Worm (Caenorhabditis elegans) whole organism, late embryonic: ENCODE data around the gene tsen-2.

ENCODE experiments used
- C08G9.2 ChIP-seq: sonication (generic microtip); optimal IDR thresholded peaks from 2 replicates; lab custom pipeline; 2016; ENCODE audit warnings: mild to moderate bottlenecking, missing genetic modification characterization, moderate library complexity, missing compliant biosample characterization
- C38D4.7 ChIP-seq: fragments of 200-800 bp; sonication (Bioruptor generic); optimal IDR thresholded peaks from 2 replicates; lab custom pipeline; 2018; ENCODE audit warnings: mild to moderate bottlenecking, missing genetic modification characterization, moderate library complexity, missing compliant biosample characterization
- F13H6.1 ChIP-seq: sonication (generic microtip); optimal IDR thresholded peaks from 2 replicates; lab custom pipeline; 2016; ENCODE audit warnings: missing genetic modification characterization, missing compliant biosample characterization
- K09A11.1 ChIP-seq: sonication (generic microtip); optimal IDR thresholded peaks from 2 replicates; lab custom pipeline; 2017; ENCODE audit warnings: antibody characterized with exemption, mild to moderate bottlenecking, missing genetic modification characterization, missing compliant biosample characterization; ENCODE audit not compliant: insufficient read depth
- T23F11.4 ChIP-seq: fragments of 200-800 bp; sonication (Bioruptor generic); optimal IDR thresholded peaks from 2 replicates; lab custom pipeline; 2018; ENCODE audit warnings: mild to moderate bottlenecking, missing genetic modification characterization, missing compliant biosample characterization
- Y22D7AL.16 ChIP-seq: sonication (generic microtip); optimal IDR thresholded peaks from 2 replicates; lab custom pipeline; 2016; ENCODE audit warnings: missing genetic modification characterization, missing compliant biosample characterization
- ahr-1 ChIP-seq: sonication (generic microtip); optimal IDR thresholded peaks from 2 replicates; lab custom pipeline; 2016; ENCODE audit warnings: missing genetic modification characterization, missing compliant biosample characterization
- ceh-14 ChIP-seq: sonication (generic microtip); optimal IDR thresholded peaks from 2 replicates; lab custom pipeline; 2016; ENCODE audit warnings: missing genotype, missing genetic modification characterization, missing compliant biosample characterization
- ceh-48 ChIP-seq: sonication (generic microtip); optimal IDR thresholded peaks from 2 replicates; lab custom pipeline; 2016; ENCODE audit warnings: missing genetic modification characterization, inconsistent platforms, missing compliant biosample characterization
- ceh-9 ChIP-seq: sonication (generic microtip); optimal IDR thresholded peaks from 2 replicates; lab custom pipeline; 2016; ENCODE audit warnings: mild to moderate bottlenecking, missing genetic modification characterization, inconsistent platforms, missing compliant biosample characterization
- che-1 ChIP-seq: sonication (generic microtip); optimal IDR thresholded peaks from 2 replicates; lab custom pipeline; 2016; ENCODE audit warnings: mild to moderate bottlenecking, missing genetic modification characterization, missing compliant biosample characterization
- elt-2 ChIP-seq: sonication (generic microtip); optimal IDR thresholded peaks from 2 replicates; lab custom pipeline; 2016; ENCODE audit warnings: missing genetic modification reagents, missing genetic modification characterization, missing compliant biosample characterization
- eyg-1 ChIP-seq: sonication (generic microtip); optimal IDR thresholded peaks from 2 replicates; lab custom pipeline; 2016; ENCODE audit warnings: missing genotype, missing genetic modification characterization, missing compliant biosample characterization
- fkh-6 ChIP-seq: sonication (generic microtip); optimal IDR thresholded peaks from 2 replicates; lab custom pipeline; 2016; ENCODE audit warnings: missing genetic modification characterization, missing compliant biosample characterization
- lin-11 ChIP-seq: fragments of 200-800 bp; sonication (Bioruptor generic); optimal IDR thresholded peaks from 2 replicates; lab custom pipeline; 2018; ENCODE audit warnings: mild to moderate bottlenecking, missing genetic modification characterization, missing compliant biosample characterization
- nfya-1 ChIP-seq: sonication (generic microtip); optimal IDR thresholded peaks from 2 replicates; lab custom pipeline; 2017; ENCODE audit warnings: missing genetic modification characterization, mild to moderate bottlenecking, missing compliant biosample characterization, antibody characterized with exemption, moderate library complexity
- npax-4 ChIP-seq: sonication (generic microtip); optimal IDR thresholded peaks from 2 replicates; lab custom pipeline; 2016; ENCODE audit warnings: missing genetic modification characterization, missing compliant biosample characterization
- odd-2 ChIP-seq: sonication (generic microtip); optimal IDR thresholded peaks from 2 replicates; lab custom pipeline; 2017; ENCODE audit warnings: antibody characterized with exemption, mild to moderate bottlenecking, missing genetic modification characterization, missing compliant biosample characterization
- pqm-1 ChIP-seq: sonication (generic microtip); optimal IDR thresholded peaks from 2 replicates; lab custom pipeline; 2016; ENCODE audit warnings: missing genetic modification characterization, missing compliant biosample characterization
- pros-1 ChIP-seq: fragments of 150-350 bp; optimal IDR thresholded peaks from 2 replicates; lab custom pipeline; 2014; ENCODE audit warnings: missing biosample characterization, missing genetic modification reagents, missing genetic modification characterization
- ref-2 ChIP-seq: sonication (generic microtip); optimal IDR thresholded peaks from 2 replicates; lab custom pipeline; 2016; ENCODE audit warnings: missing genetic modification characterization, missing compliant biosample characterization
- rnt-1 ChIP-seq: sonication (generic microtip); optimal IDR thresholded peaks from 2 replicates; lab custom pipeline; 2016; ENCODE audit warnings: missing genetic modification characterization, missing compliant biosample characterization
- sox-4 ChIP-seq: sonication (generic microtip); optimal IDR thresholded peaks from 2 replicates; lab custom pipeline; 2017; ENCODE audit warnings: mild to moderate bottlenecking, missing genetic modification characterization, inconsistent platforms, missing compliant biosample characterization
- unc-3 ChIP-seq, 2 experiments: fragments of 200-800 bp in 1 of 2; sonication (Bioruptor generic) in 1 of 2; sonication (generic microtip) in 1 of 2; conservative IDR thresholded peaks in 1 of 2; optimal IDR thresholded peaks in 1 of 2; 2 replicates each; pipeline versions ENCODE4 v1.3.6 to Lab custom; 2016 to 2022; ENCODE audit warnings: missing compliant biosample characterization in 2 of 2, missing genetic modification characterization in 2 of 2, missing genetic modification reagents in 1 of 2
- unc-42 ChIP-seq: sonication (generic microtip); optimal IDR thresholded peaks from 2 replicates; lab custom pipeline; 2016; ENCODE audit warnings: missing genotype, missing genetic modification characterization, missing compliant biosample characterization
- unc-55 ChIP-seq: sonication (generic microtip); optimal IDR thresholded peaks from 2 replicates; lab custom pipeline; 2017; ENCODE audit warnings: missing biosample characterization, missing genetic modification reagents, missing genetic modification characterization
- unc-86 ChIP-seq: sonication (generic microtip); optimal IDR thresholded peaks from 2 replicates; lab custom pipeline; 2016; ENCODE audit warnings: missing genetic modification characterization, missing compliant biosample characterization
- zip-5 ChIP-seq: sonication (generic microtip); optimal IDR thresholded peaks from 2 replicates; lab custom pipeline; 2016; ENCODE audit warnings: missing genetic modification characterization, missing compliant biosample characterization

The tsen-2 gene

DNA sequence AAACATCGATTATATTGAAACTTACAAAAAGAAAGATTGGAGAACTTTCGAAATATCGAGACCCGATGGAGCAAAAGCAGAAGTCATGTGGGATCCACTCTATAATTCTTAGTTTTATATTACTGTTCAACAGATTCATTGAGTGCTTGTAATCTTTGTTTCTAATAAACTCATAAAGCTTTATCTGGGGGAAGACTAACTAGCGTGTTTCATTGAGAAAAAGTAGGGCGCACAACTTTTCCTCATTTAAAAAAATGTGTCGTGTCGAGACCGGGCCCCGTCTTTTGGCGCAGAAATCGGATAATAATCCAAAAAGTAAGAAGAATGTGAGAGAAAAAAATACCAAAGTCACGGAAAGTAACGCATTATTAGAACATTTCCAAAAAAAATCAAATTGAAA, 11.7 kb upstream of the tsen-2 start, which contains the start of gene faah-4:
TSS of gene faah-4 (minus strand) at position 101 of the 400 bp plus-strand sequence.
- TF ChIP-seq pros-1 (tag; lab: Kevin White, UChicago): no peak
- no peak for TF ChIP-seq ceh-9 (tag; lab: Kevin White, UChicago)
- TF ChIP-seq lin-11 (tag; lab: Kevin White, UChicago): no peak
- no peak for TF ChIP-seq sox-4 (tag; lab: Kevin White, UChicago)
- TF ChIP-seq unc-55 (GFP tag; lab: Kevin White, UChicago): no peak
- TF ChIP-seq C38D4.7: no peak
- TF ChIP-seq zip-5: no peak
- TF ChIP-seq, all 69 proteins: peak for 0

DNA sequence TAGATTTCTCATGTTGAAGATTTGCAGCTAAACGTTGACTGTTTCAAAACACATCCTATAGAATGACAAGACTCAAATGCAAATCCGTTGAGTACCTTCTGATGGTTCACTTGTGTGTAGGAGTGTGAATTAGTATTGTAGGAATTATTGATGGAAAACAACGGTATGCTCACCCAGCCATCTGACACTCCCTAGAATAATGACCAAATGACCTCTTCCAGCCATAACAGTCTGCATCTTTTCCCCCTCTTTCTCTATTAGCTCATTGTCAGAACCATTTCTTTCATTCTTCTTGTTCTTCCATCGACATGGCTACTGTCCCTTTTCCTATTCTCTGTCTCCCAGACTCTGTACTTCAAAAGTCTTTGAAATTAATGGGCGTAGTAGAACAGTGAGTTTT, 10.6 kb upstream of the tsen-2 start, which contains the start of gene fbxb-24:
TSS of gene fbxb-24 (plus strand) at position 301 of the 400 bp plus-strand sequence.
- TF ChIP-seq pros-1 (tag; lab: Kevin White, UChicago) (no peak), unc-86 (tag; lab: Kevin White, UChicago) (no peak), sox-4 (tag; lab: Kevin White, UChicago) (no peak), odd-2 (tag; lab: Kevin White, UChicago) (no peak)

DNA sequence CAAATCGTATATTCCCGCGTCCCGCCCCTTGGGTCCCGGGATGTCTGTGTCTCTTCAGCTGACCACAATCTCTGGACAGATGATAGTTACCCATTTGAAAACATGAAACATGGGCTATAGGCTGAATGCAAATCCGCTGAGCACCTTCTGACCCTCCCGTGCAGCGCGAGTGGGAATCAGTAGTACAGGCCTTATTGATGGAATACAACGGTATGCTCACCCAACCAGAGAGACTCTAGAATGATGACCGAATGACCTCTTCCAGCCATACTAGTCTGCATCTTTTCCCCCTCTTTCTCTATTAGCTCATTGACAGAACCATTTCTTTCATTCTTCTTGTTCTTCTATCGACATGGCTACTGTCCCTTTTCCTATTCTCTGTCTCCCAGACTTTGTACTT, 9.1 kb upstream of the tsen-2 start, which contains the start of gene sdz-33:
TSS of gene sdz-33 (plus strand) at position 301 of the 400 bp plus-strand sequence.
- TF ChIP-seq ref-2 (tag; lab: Kevin White, UChicago) (no peak), Y22D7AL.16 (tag; lab: Kevin White, UChicago) (no peak), unc-3 (GFP tag; conservative IDR thresholded peaks at IDR 0.05; lab: Robert Waterston, UW) (no peak), unc-3 (tag; optimal IDR thresholded peaks at IDR 0.05; lab: Kevin White, UChicago) (no peak)

DNA sequence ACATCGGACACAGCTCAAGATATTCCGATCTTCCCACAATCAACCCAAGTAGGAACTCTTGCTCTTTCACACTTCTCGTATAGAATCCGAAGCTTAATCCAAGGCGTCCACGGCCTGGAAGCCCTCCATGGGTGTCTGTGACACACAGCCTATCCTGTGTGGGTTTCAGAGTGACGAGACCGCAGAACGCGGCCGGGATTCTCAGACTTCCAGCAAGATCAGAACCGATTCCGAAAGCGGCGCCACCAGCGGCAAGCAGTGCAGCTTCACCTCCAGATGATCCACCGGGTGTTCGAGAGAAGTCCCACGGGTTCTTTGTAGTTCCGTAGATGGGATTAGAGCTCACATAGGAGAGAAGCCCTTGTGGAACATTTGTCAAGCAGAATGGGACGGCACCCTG, 4.7 kb upstream of the tsen-2 start:
- no peak for TF ChIP-seq eyg-1
- no peak for TF ChIP-seq elt-2 (tag; lab: Kevin White, UChicago)
- TF ChIP-seq F13H6.1 (tag; lab: Kevin White, UChicago): no peak
- TF ChIP-seq unc-42 (tag; lab: Kevin White, UChicago): no peak
- TF ChIP-seq ref-2 (tag; lab: Kevin White, UChicago): no peak
- TF ChIP-seq ceh-48 (tag; lab: Kevin White, UChicago): no peak

DNA sequence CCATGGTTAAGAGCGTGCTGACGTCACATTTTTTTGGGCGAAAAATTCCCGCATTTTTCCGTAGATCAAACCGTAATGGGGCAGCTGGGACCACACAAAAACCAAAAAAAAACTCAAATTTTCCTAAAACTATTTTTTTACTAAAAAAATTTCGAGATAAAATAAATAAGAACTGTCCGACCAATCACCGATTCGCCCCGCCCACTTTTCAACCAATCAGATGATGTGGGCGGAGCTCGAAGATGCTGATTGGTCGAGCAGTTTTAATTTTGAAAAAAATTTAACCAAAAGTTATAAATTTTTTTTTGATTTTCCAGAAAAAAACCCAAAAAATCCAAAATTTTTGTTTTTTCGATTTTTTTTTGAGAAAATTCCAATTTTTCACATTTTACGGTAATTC, 2.0 kb upstream of the tsen-2 start:
- TF ChIP-seq ceh-14 (no peak), ahr-1 (tag; lab: Kevin White, UChicago) (no peak), nfya-1 (tag; lab: Kevin White, UChicago) (peak; percentile 60), npax-4 (tag; lab: Kevin White, UChicago) (no peak)

DNA sequence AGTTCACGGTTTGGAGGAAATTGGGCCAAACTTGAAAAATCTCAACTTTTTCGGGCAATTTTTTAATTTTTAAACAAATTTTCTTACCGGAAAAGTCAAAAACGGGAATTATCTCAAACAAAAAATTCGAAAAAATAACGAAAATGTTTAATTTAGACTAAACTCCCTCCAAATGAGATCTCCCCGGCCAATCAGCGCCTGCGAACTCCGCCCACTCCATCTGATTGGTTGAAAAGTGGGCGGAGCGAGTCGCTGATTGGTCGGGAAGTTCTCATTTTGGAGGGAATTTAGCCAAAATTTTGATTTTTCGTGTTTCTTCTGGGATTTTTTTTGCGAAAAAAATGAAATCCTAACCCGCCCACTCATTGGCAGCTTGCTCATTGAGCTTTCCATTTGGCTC, 1.4 kb downstream of the tsen-2 start:
- TF ChIP-seq nfya-1 (tag; lab: Kevin White, UChicago) (peak; percentile 51), rnt-1 (no peak)

DNA sequence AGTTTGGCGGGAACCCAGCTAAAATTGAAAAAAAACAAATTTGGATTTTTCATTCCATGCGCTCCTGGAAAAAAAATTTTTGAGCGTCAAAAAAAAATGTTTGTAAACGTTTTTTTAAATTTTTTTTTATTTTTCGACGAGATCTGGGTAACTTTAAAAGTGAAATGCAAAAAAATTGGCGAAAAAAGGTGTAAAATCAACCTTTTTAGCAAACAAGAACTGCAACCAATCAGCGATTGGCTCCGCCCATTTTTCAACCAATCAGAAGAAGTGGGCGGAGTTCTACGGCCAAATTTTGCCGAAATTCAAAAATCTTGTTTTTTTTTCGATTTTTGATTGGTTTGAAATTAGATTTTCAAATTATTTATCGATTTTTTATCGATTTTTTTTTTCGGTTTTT, 2.6 kb downstream of the tsen-2 start:
- TF ChIP-seq K09A11.1 (tag; lab: Kevin White, UChicago) (no peak), unc-86 (tag; lab: Kevin White, UChicago) (no peak), lin-11 (tag; lab: Kevin White, UChicago) (no peak), T23F11.4 (GFP tag; lab: Kevin White, UChicago) (no peak), nfya-1 (tag; lab: Kevin White, UChicago) (peak; percentile 72), che-1 (tag; lab: Kevin White, UChicago) (no peak), pqm-1 (tag; lab: Kevin White, UChicago) (no peak)

DNA sequence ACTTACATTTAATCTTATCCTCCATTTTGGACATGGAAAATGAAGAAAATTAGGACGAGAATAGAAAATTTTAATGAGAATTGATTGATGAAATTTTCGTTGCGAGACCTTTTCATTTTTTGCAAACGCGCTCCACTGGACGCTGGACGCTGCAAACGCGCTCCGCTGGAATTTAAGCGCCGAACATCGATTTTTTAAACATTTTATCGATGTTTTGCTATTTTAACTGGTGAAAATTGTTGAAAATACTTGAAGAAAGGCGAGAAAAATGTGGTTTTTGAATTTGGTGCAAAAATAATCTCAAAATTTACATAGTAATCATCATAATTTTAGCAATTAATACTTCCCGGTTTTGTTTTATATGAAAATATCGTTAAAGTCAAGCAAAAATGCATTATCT, 5.1 kb downstream of the tsen-2 start, which contains the start of gene Y56A3A.41:
TSS of gene Y56A3A.41 (minus strand) at position 101 of the 400 bp plus-strand sequence.
- TF ChIP-seq unc-42 (tag; lab: Kevin White, UChicago): no peak
- TF ChIP-seq unc-55 (GFP tag; lab: Kevin White, UChicago): no peak
- TF ChIP-seq C08G9.2 (tag; lab: Kevin White, UChicago): no peak
- TF ChIP-seq fkh-6: no peak
- TF ChIP-seq, all 69 proteins: peak for 0
